Worm (Caenorhabditis elegans): ENCODE measurements around the gene his-24.

- TF ChIP-seq ztf-6 (GFP tag; IDR thresholded peaks at IDR 0.05) (no peak), tbp1 (GFP tag; optimal IDR thresholded peaks at IDR 0.05) (no peak), pha-4 (tag; optimal IDR thresholded peaks at IDR 0.05) (no peak), sea-2 (GFP tag; IDR thresholded peaks at IDR 0.05) (no peak)
These were observed 46.0 kb downstream of the his-24 start for ce11 chrX:14535913-14536312.
